Fruit fly (Drosophila melanogaster) whole organism, adult: Measurements from ENCODE around the gene CG43095.

Experiments
- CG11617 ChIP-seq: fragments of 200-800 bp; sonication (Bioruptor generic); optimal IDR thresholded peaks from 2 replicates; lab custom pipeline; 2017; ENCODE audit warnings: mild to moderate bottlenecking, missing biosample characterization, missing genetic modification reagents, missing genetic modification characterization
- CG12768 ChIP-seq: fragments of 200-800 bp; sonication (Bioruptor generic); optimal IDR thresholded peaks from 2 replicates; lab custom pipeline; 2017; ENCODE audit warnings: missing biosample characterization, missing genetic modification characterization, mild to moderate bottlenecking, moderate library complexity, missing genetic modification reagents
- CG14711 ChIP-seq: fragments of 200-800 bp; sonication (Bioruptor generic); optimal IDR thresholded peaks from 2 replicates; lab custom pipeline; 2018; ENCODE audit warnings: missing biosample characterization, mild to moderate bottlenecking, missing genetic modification characterization, moderate library complexity
- CG1620 ChIP-seq: fragments of 200-800 bp; sonication (Bioruptor generic); optimal IDR thresholded peaks from 2 replicates; lab custom pipeline; 2016; ENCODE audit warnings: missing biosample characterization, missing genetic modification characterization
- CG33017 ChIP-seq: fragments of 200-800 bp; sonication (Bioruptor generic); optimal IDR thresholded peaks from 2 replicates; lab custom pipeline; 2018; ENCODE audit warnings: missing biosample characterization, mild to moderate bottlenecking, missing genetic modification characterization, moderate library complexity
- CG5204 ChIP-seq: fragments of 200-800 bp; sonication (Bioruptor generic); optimal IDR thresholded peaks from 2 replicates; lab custom pipeline; 2016; ENCODE audit warnings: missing biosample characterization, missing genetic modification characterization
- CG7045 ChIP-seq: fragments of 200-800 bp; sonication (Bioruptor generic); optimal IDR thresholded peaks from 2 replicates; lab custom pipeline; 2017; ENCODE audit warnings: missing biosample characterization, mild to moderate bottlenecking, missing genetic modification characterization
- CG7101 ChIP-seq: fragments of 200-800 bp; sonication (Bioruptor generic); optimal IDR thresholded peaks from 2 replicates; lab custom pipeline; 2018; ENCODE audit warnings: missing biosample characterization, mild to moderate bottlenecking, missing genetic modification characterization, moderate library complexity
- Clk ChIP-seq: fragments of 200-800 bp; sonication (Bioruptor generic); optimal IDR thresholded peaks from 2 replicates; lab custom pipeline; 2017; ENCODE audit warnings: missing biosample characterization, missing genetic modification characterization
- Crg-1 ChIP-seq: fragments of 200-800 bp; sonication (Bioruptor generic); optimal IDR thresholded peaks from 2 replicates; lab custom pipeline; 2016; ENCODE audit warnings: missing biosample characterization, missing genetic modification characterization
- Hr96 ChIP-seq: fragments of 200-800 bp; sonication (Bioruptor generic); optimal IDR thresholded peaks from 2 replicates; lab custom pipeline; 2016; ENCODE audit warnings: missing biosample characterization, missing genetic modification characterization
- Mnt ChIP-seq: fragments of 200-800 bp; sonication (Bioruptor generic); optimal IDR thresholded peaks from 2 replicates; lab custom pipeline; 2016; ENCODE audit warnings: missing biosample characterization, mild to moderate bottlenecking, missing genetic modification characterization
- bab1 ChIP-seq: fragments of 200-800 bp; sonication (Bioruptor generic); optimal IDR thresholded peaks from 3 replicates; lab custom pipeline; 2019; ENCODE audit warnings: missing biosample characterization, mild to moderate bottlenecking, missing genetic modification characterization, moderate library complexity
- cic ChIP-seq: fragments of 200-800 bp; sonication (Bioruptor generic); optimal IDR thresholded peaks from 2 replicates; lab custom pipeline; 2017; ENCODE audit warnings: missing biosample characterization, mild to moderate bottlenecking, missing genetic modification characterization, moderate library complexity
- cnc ChIP-seq, 2 experiments: fragments of >200 bp; optimal IDR thresholded peaks; 2 replicates each; lab custom pipeline; 2017
- kay ChIP-seq: fragments of 200-800 bp; sonication (Bioruptor generic); peaks from one replicate; lab custom pipeline; 2016; ENCODE audit warnings: missing biosample characterization, missing genetic modification characterization, borderline replicate concordance
- ovo ChIP-seq: fragments of 200-800 bp; sonication (Bioruptor generic); optimal IDR thresholded peaks from 2 replicates; lab custom pipeline; 2016; ENCODE audit warnings: missing biosample characterization, missing genetic modification characterization
- pad ChIP-seq: fragments of 200-800 bp; sonication (Bioruptor generic); optimal IDR thresholded peaks from 3 replicates; lab custom pipeline; 2017; ENCODE audit warnings: missing biosample characterization, missing genetic modification characterization, mild to moderate bottlenecking, moderate library complexity, missing genetic modification reagents
- tj ChIP-seq: fragments of 200-800 bp; sonication (Bioruptor generic); optimal IDR thresholded peaks from 3 replicates; lab custom pipeline; 2017; ENCODE audit warnings: missing biosample characterization, mild to moderate bottlenecking, missing genetic modification characterization, moderate library complexity
- toe ChIP-seq: fragments of 200-800 bp; sonication (Bioruptor generic); optimal IDR thresholded peaks from 2 replicates; lab custom pipeline; 2016; ENCODE audit warnings: missing biosample characterization, missing genetic modification characterization

The CG43095 gene

dm6 chr3R:22803655-22804341 lies 32.2 kb upstream of the CG43095 start, which contains the start of gene CG7031:
Gene CG7031 (plus strand): TSS chr3R:22804291.
- TF ChIP-seq CG14711 (no peak), CG7045 (no peak), kay (GFP tag; lab: Kevin White, UChicago) (no peak), cnc (optimal IDR thresholded peaks at IDR 0.05; lab: Kevin White, UChicago) (no peak), cic (GFP tag; lab: Kevin White, UChicago) (no peak), Crg-1 (GFP tag; lab: Kevin White, UChicago) (no peak), CG1620 (GFP tag; lab: Kevin White, UChicago) (no peak), CG11617 (GFP tag; lab: Kevin White, UChicago) (no peak), Mnt (GFP tag; lab: Kevin White, UChicago) (no peak), CG12768 (GFP tag; lab: Kevin White, UChicago) (no peak), Hr96 (GFP tag; lab: Kevin White, UChicago) (no peak), pad (GFP tag; lab: Kevin White, UChicago) (no peak), CG5204 (GFP tag; lab: Kevin White, UChicago) (no peak), CG7101 (tag; lab: Kevin White, UChicago) (no peak), CG33017 (no peak)

DNA sequence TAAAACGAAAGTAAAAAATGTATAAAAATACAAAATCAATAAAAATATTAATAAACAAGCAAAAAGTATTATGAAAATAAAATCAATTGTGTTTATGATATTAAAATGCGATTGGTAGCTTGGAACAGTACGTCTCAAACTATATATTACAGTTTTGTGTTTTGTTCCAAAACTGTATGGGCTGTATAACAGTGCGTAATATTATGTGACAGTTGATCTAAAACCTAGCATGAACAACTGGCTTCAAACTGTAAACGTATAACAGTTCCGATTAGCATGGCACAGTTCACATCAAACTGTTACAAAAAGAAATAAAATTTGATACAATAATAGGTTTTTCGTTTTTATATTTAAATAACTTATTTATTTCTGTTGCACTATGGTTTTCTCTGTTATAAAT lies 22.4 kb upstream of the CG43095 start:
- no peak for TF ChIP-seq CG7045
- TF ChIP-seq cic (GFP tag; lab: Kevin White, UChicago): no peak
- TF ChIP-seq CG33017: no peak
- TF ChIP-seq bab1 (GFP tag; lab: Kevin White, UChicago): no peak
- no peak for TF ChIP-seq CG11617 (GFP tag; lab: Kevin White, UChicago)
- no peak for TF ChIP-seq Clk

- no peak for TF ChIP-seq ovo (GFP tag; lab: Kevin White, UChicago)
- no peak for TF ChIP-seq Crg-1 (GFP tag; lab: Kevin White, UChicago)
- TF ChIP-seq pad (GFP tag; lab: Kevin White, UChicago): no peak
- TF ChIP-seq Clk: no peak
- TF ChIP-seq tj (GFP tag; lab: Kevin White, UChicago): no peak
Measured at dm6 chr3R:22789106-22789505, 17.5 kb upstream of the CG43095 start.

- TF ChIP-seq CG1620 (GFP tag; lab: Kevin White, UChicago) (no peak), tj (GFP tag; lab: Kevin White, UChicago) (no peak), cnc (optimal IDR thresholded peaks at IDR 0.05; lab: Kevin White, UChicago) (no peak), toe (GFP tag; lab: Kevin White, UChicago) (no peak), Clk (no peak), ovo (GFP tag; lab: Kevin White, UChicago) (no peak), bab1 (GFP tag; lab: Kevin White, UChicago) (no peak), CG14711 (no peak), Mnt (GFP tag; lab: Kevin White, UChicago) (no peak), CG7045 (no peak), Crg-1 (GFP tag; lab: Kevin White, UChicago) (no peak), pad (GFP tag; lab: Kevin White, UChicago) (no peak), CG5204 (GFP tag; lab: Kevin White, UChicago) (no peak), kay (GFP tag; lab: Kevin White, UChicago) (no peak), Hr96 (GFP tag; lab: Kevin White, UChicago) (no peak), CG7101 (tag; lab: Kevin White, UChicago) (no peak), CG12768 (GFP tag; lab: Kevin White, UChicago) (no peak), cic (GFP tag; lab: Kevin White, UChicago) (no peak), CG11617 (GFP tag; lab: Kevin White, UChicago) (no peak), CG33017 (no peak)
Measured at dm6 chr3R:22784674-22785316, 13.2 kb upstream of the CG43095 start.

DNA sequence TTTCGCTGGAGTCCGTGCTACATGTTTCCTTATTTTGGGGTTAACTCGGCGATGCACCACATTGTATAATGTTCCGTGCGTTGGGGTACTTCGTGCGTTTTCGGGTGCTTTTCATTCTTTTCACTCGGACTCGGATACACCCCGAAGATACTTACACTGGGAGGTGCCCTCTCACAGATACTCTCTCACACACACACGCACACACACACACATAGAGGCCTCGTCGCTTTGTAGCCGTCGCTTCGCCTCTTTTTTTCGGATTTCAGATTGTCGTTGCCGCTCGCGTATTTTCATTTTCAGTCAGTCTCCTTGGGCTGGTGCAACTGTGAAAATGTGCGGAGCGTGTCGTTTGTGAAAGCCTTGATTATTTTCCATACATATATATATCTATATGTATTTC lies 9.8 kb upstream of the CG43095 start:
- TF ChIP-seq toe (GFP tag; lab: Kevin White, UChicago): peak; percentile 78
- TF ChIP-seq CG5204 (GFP tag; lab: Kevin White, UChicago): peak; percentile 29
- peak; percentile 65 for TF ChIP-seq CG11617 (GFP tag; lab: Kevin White, UChicago)
- TF ChIP-seq cnc (optimal IDR thresholded peaks at IDR 0.05; lab: Kevin White, UChicago): no peak
- peak; percentile 2 for TF ChIP-seq CG1620 (GFP tag; lab: Kevin White, UChicago)
- TF ChIP-seq Crg-1 (GFP tag; lab: Kevin White, UChicago): no peak
- peak; percentile 53 for TF ChIP-seq ovo (GFP tag; lab: Kevin White, UChicago)
- TF ChIP-seq pad (GFP tag; lab: Kevin White, UChicago): no peak
- peak; percentile 80 for TF ChIP-seq CG12768 (GFP tag; lab: Kevin White, UChicago)
- TF ChIP-seq kay (GFP tag; lab: Kevin White, UChicago): no peak
- peak; percentile 79 for TF ChIP-seq CG33017
- TF ChIP-seq Hr96 (GFP tag; lab: Kevin White, UChicago): peak; percentile 26
- TF ChIP-seq cic (GFP tag; lab: Kevin White, UChicago): peak; percentile 91
- peak; percentile 45 for TF ChIP-seq CG14711
- peak; percentile 61 for TF ChIP-seq Mnt (GFP tag; lab: Kevin White, UChicago)
- TF ChIP-seq CG7101 (tag; lab: Kevin White, UChicago): peak; percentile 57
- TF ChIP-seq tj (GFP tag; lab: Kevin White, UChicago): peak; percentile 66
- peak; percentile 85 for TF ChIP-seq Clk
- TF ChIP-seq bab1 (GFP tag; lab: Kevin White, UChicago): peak; percentile 66
- peak; percentile 69 for TF ChIP-seq CG7045
